Worm (Caenorhabditis elegans): ENCODE measurements around the gene F01D5.5.
"Not testable (repeated sequence)": the region's sequence is repeated elsewhere in the genome, so short reads cannot be mapped to it uniquely, and the experiment has no call there.

- TF ChIP-seq nhr-20 (tag; optimal IDR thresholded peaks at IDR 0.05); tbx-2 (tag; optimal IDR thresholded peaks at IDR 0.05); unc-62 (GFP tag; optimal IDR thresholded peaks at IDR 0.05); efl-3 (GFP tag; optimal IDR thresholded peaks at IDR 0.05); lin-15B (tag; optimal IDR thresholded peaks at IDR 0.05): not testable (repeated sequence)
Measured at ce11 chrII:14021230-14021629, 19.1 kb upstream of the F01D5.5 start, which contains the start of gene F01D5.10.

All from whole organism, L1 larva.